Worm (Caenorhabditis elegans) whole organism, L2 larva: ENCODE results near the gene Y116F11A.6.

ENCODE experiments used
- ama-1 ChIP-seq: fragments of 150-350 bp; optimal IDR thresholded peaks from 2 replicates; lab custom pipeline; 2018; ENCODE audit warnings: inconsistent platforms
- nhr-11 ChIP-seq: fragments of 150-350 bp; optimal IDR thresholded peaks from 2 replicates; lab custom pipeline; 2014; ENCODE audit warnings: missing biosample characterization, missing genetic modification characterization
- nhr-12 ChIP-seq: fragments of 150-350 bp; optimal IDR thresholded peaks from 2 replicates; lab custom pipeline; 2014; ENCODE audit warnings: missing biosample characterization, missing genetic modification characterization
- snpc-4 ChIP-seq: fragments of 150-350 bp; optimal IDR thresholded peaks from 2 replicates; lab custom pipeline; 2014; ENCODE audit warnings: missing biosample characterization, missing genetic modification characterization
- unc-62 ChIP-seq: fragments of 150-350 bp; optimal IDR thresholded peaks from 2 replicates; lab custom pipeline; 2014; ENCODE audit warnings: missing biosample characterization, missing genetic modification reagents, missing genetic modification characterization

DNA sequence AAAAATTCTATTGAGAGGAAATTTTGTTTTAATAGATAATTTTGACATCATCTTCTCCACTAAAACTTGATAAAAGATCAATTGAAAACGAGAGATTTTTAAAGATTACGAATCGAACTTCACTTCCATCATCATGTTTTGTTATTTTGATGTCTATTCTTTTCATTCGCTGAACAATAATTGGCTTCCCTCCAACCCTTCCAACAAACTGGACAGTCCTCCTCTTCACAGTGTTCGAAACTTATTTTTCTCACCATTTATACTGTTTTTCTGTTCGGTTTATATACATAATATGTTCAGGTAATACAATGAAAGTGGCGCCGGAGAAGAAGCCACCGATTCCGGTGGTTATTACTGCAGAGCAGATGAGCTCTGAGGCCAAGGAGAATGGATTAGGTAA lies 41.4 kb downstream of the Y116F11A.6 start, which contains the start of gene M162.5:
- no peak for TF ChIP-seq nhr-11 (tag; lab: Kevin White, UChicago)
- TF ChIP-seq snpc-4: no peak
- no peak for TF ChIP-seq unc-62 (GFP tag; lab: Kevin White, UChicago)
- TF ChIP-seq nhr-12 (tag; lab: Kevin White, UChicago): no peak
- no peak for TF ChIP-seq ama-1
